Fruit fly (Drosophila melanogaster) whole organism, prepupa: ENCODE results near the gene btd.

Source experiments
- Blimp-1 ChIP-seq: fragments of 200-800 bp; sonication (Bioruptor generic); optimal IDR thresholded peaks from 3 replicates; lab custom pipeline; 2017; ENCODE audit warnings: missing biosample characterization, missing genetic modification characterization, mild to moderate bottlenecking, moderate library complexity, missing genetic modification reagents
- CG10631 ChIP-seq: fragments of 200-800 bp; sonication (Bioruptor generic); optimal IDR thresholded peaks from 2 replicates; lab custom pipeline; 2016; ENCODE audit warnings: missing biosample characterization, missing genetic modification characterization
- CG10669 ChIP-seq: fragments of 200-800 bp; sonication (Bioruptor generic); optimal IDR thresholded peaks from 3 replicates; lab custom pipeline; 2018; ENCODE audit warnings: missing biosample characterization, mild to moderate bottlenecking, missing genetic modification characterization, moderate library complexity
- CG11294 ChIP-seq: fragments of 200-800 bp; sonication (Bioruptor generic); IDR thresholded peaks from 2 replicates; pipeline ENCODE4 v1.3.6; 2022; ENCODE audit warnings: missing biosample characterization, missing genetic modification characterization
- CG11762 ChIP-seq: fragments of 200-800 bp; sonication (Bioruptor generic); optimal IDR thresholded peaks from 3 replicates; lab custom pipeline; 2016; ENCODE audit warnings: missing biosample characterization, missing genetic modification characterization; ENCODE audit not compliant: insufficient read depth
- CG15336 ChIP-seq: fragments of 200-800 bp; sonication (Bioruptor generic); IDR thresholded peaks from 2 replicates; pipeline ENCODE4 v1.3.6; 2022; ENCODE audit warnings: missing biosample characterization, missing genetic modification characterization
- CG1621 ChIP-seq: fragments of 200-800 bp; sonication (Bioruptor generic); optimal IDR thresholded peaks from 3 replicates; lab custom pipeline; 2018; ENCODE audit warnings: missing biosample characterization, mild to moderate bottlenecking, missing genetic modification characterization
- CG16779 ChIP-seq: fragments of 200-800 bp; sonication (Bioruptor generic); optimal IDR thresholded peaks from 3 replicates; lab custom pipeline; 2017; ENCODE audit warnings: missing biosample characterization, mild to moderate bottlenecking, missing genetic modification characterization
- CG3032 ChIP-seq: fragments of 200-800 bp; optimal IDR thresholded peaks from 2 replicates; lab custom pipeline; 2019; ENCODE audit warnings: missing biosample characterization, mild to moderate bottlenecking, missing genetic modification characterization, moderate library complexity
- CG31627 ChIP-seq: fragments of 200-800 bp; sonication (Bioruptor generic); optimal IDR thresholded peaks from 3 replicates; lab custom pipeline; 2016; ENCODE audit warnings: missing biosample characterization, missing genetic modification characterization
- CG32006 ChIP-seq: fragments of 200-800 bp; sonication (Bioruptor generic); optimal IDR thresholded peaks from 3 replicates; lab custom pipeline; 2017; ENCODE audit warnings: missing biosample characterization, mild to moderate bottlenecking, missing genetic modification characterization
- CG34406 ChIP-seq: fragments of 200-800 bp; sonication (Bioruptor generic); optimal IDR thresholded peaks from 3 replicates; lab custom pipeline; 2016; ENCODE audit warnings: missing biosample characterization, missing genetic modification characterization
- CG4318 ChIP-seq: fragments of 200-800 bp; sonication (Bioruptor generic); optimal IDR thresholded peaks from 3 replicates; lab custom pipeline; 2017; ENCODE audit warnings: missing biosample characterization, mild to moderate bottlenecking, missing genetic modification characterization
- CG6163 ChIP-seq: fragments of 200-800 bp; sonication (Bioruptor generic); IDR thresholded peaks from 3 replicates; pipeline ENCODE4 v1.3.6; 2022; ENCODE audit warnings: missing biosample characterization, missing genetic modification characterization
- CG6276 ChIP-seq: fragments of 200-800 bp; sonication (Bioruptor generic); optimal IDR thresholded peaks from 2 replicates; lab custom pipeline; 2017; ENCODE audit warnings: missing biosample characterization, mild to moderate bottlenecking, missing genetic modification characterization
- CG6792 ChIP-seq: fragments of 200-800 bp; sonication (Bioruptor generic); optimal IDR thresholded peaks from 3 replicates; lab custom pipeline; 2016; ENCODE audit warnings: missing biosample characterization, missing genetic modification characterization
- CG6808 ChIP-seq: fragments of 200-800 bp; sonication (Bioruptor generic); optimal IDR thresholded peaks from 3 replicates; lab custom pipeline; 2017; ENCODE audit warnings: missing biosample characterization, missing genetic modification characterization, mild to moderate bottlenecking, moderate library complexity, missing genetic modification reagents
- CG7368 ChIP-seq: fragments of 200-800 bp; sonication (Bioruptor generic); optimal IDR thresholded peaks from 3 replicates; lab custom pipeline; 2016; ENCODE audit warnings: missing biosample characterization, missing genetic modification characterization
- CG8119 ChIP-seq: fragments of 200-800 bp; sonication (Bioruptor generic); IDR thresholded peaks from 3 replicates; pipeline ENCODE4 v1.3.6; 2022; ENCODE audit warnings: missing biosample characterization, missing genetic modification characterization
- CG8319 ChIP-seq: fragments of 200-800 bp; sonication (Bioruptor generic); optimal IDR thresholded peaks from 3 replicates; lab custom pipeline; 2016; ENCODE audit warnings: missing biosample characterization, missing genetic modification characterization
- CG8632 ChIP-seq: fragments of 200-800 bp; sonication (Bioruptor generic); optimal IDR thresholded peaks from 3 replicates; lab custom pipeline; 2016; ENCODE audit warnings: missing biosample characterization, missing genetic modification characterization
- CG9139 ChIP-seq: fragments of 200-800 bp; sonication (Bioruptor generic); optimal IDR thresholded peaks from 3 replicates; lab custom pipeline; 2017; ENCODE audit warnings: missing biosample characterization, mild to moderate bottlenecking, missing genetic modification characterization
- Eip78C ChIP-seq: fragments of 200-800 bp; sonication (Bioruptor generic); peaks from one replicate; lab custom pipeline; 2016; ENCODE audit warnings: missing biosample characterization, missing genetic modification characterization
- Eip93F ChIP-seq: fragments of 200-800 bp; sonication (Bioruptor generic); optimal IDR thresholded peaks from 2 replicates; lab custom pipeline; 2016; ENCODE audit warnings: missing biosample characterization, mild to moderate bottlenecking, missing genetic modification characterization
- Ets21C ChIP-seq: fragments of 200-800 bp; sonication (Bioruptor generic); optimal IDR thresholded peaks from 3 replicates; lab custom pipeline; 2016; ENCODE audit warnings: missing biosample characterization, missing genetic modification characterization
- Ets96B ChIP-seq: fragments of 200-800 bp; optimal IDR thresholded peaks from 2 replicates; lab custom pipeline; 2019; ENCODE audit warnings: missing biosample characterization, mild to moderate bottlenecking, missing genetic modification characterization, moderate library complexity
- Gug ChIP-seq: fragments of 200-800 bp; sonication (Bioruptor generic); IDR thresholded peaks from 2 replicates; pipeline ENCODE4 v1.3.6; 2022; ENCODE audit warnings: missing biosample characterization, missing genetic modification characterization
- Hr38 ChIP-seq: sonication (Bioruptor generic); optimal IDR thresholded peaks from 2 replicates; lab custom pipeline; 2016; ENCODE audit warnings: missing biosample characterization, missing genetic modification characterization
- Hr39 ChIP-seq: fragments of 200-800 bp; sonication (Bioruptor generic); optimal IDR thresholded peaks from 2 replicates; lab custom pipeline; 2016; ENCODE audit warnings: missing biosample characterization, missing genetic modification characterization
- Lpt ChIP-seq: fragments of 200-800 bp; sonication (Bioruptor generic); optimal IDR thresholded peaks from 3 replicates; lab custom pipeline; 2016; ENCODE audit warnings: missing biosample characterization, missing genetic modification characterization
- OdsH ChIP-seq: fragments of 200-800 bp; sonication (Bioruptor generic); optimal IDR thresholded peaks from 3 replicates; lab custom pipeline; 2016; ENCODE audit warnings: missing biosample characterization, missing genetic modification characterization
- Smox ChIP-seq: fragments of 200-800 bp; sonication (Bioruptor generic); optimal IDR thresholded peaks from 3 replicates; lab custom pipeline; 2016; ENCODE audit warnings: missing biosample characterization, missing genetic modification characterization
- Sox102F ChIP-seq: fragments of 200-800 bp; sonication (Bioruptor generic); optimal IDR thresholded peaks from 2 replicates; lab custom pipeline; 2016; ENCODE audit warnings: missing biosample characterization, mild to moderate bottlenecking, missing genetic modification characterization
- Sox14 ChIP-seq: fragments of 200-800 bp; sonication (Bioruptor generic); optimal IDR thresholded peaks from 3 replicates; lab custom pipeline; 2016; ENCODE audit warnings: missing biosample characterization, missing genetic modification characterization
- Sox15 ChIP-seq: fragments of 200-800 bp; sonication (Bioruptor generic); optimal IDR thresholded peaks from 3 replicates; lab custom pipeline; 2016; ENCODE audit warnings: missing biosample characterization, missing genetic modification characterization
- achi ChIP-seq: fragments of 200-800 bp; sonication (Bioruptor generic); optimal IDR thresholded peaks from 3 replicates; lab custom pipeline; 2016; ENCODE audit warnings: missing biosample characterization, missing genetic modification characterization
- acj6 ChIP-seq: fragments of 200-800 bp; sonication (Bioruptor generic); optimal IDR thresholded peaks from 3 replicates; lab custom pipeline; 2016; ENCODE audit warnings: missing biosample characterization, missing genetic modification characterization
- cyc ChIP-seq: fragments of 200-800 bp; sonication (Bioruptor generic); optimal IDR thresholded peaks from 3 replicates; lab custom pipeline; 2016; ENCODE audit warnings: missing biosample characterization, missing genetic modification characterization
- dac ChIP-seq: fragments of 200-800 bp; sonication (Bioruptor generic); optimal IDR thresholded peaks from 2 replicates; lab custom pipeline; 2017; ENCODE audit warnings: missing biosample characterization, mild to moderate bottlenecking, missing genetic modification characterization
- dsx ChIP-seq: fragments of 200-800 bp; optimal IDR thresholded peaks from 3 replicates; lab custom pipeline; 2019; ENCODE audit warnings: missing biosample characterization, mild to moderate bottlenecking, missing genetic modification characterization, moderate library complexity; ENCODE audit not compliant: poor library complexity, severe bottlenecking
- eg ChIP-seq: fragments of 200-800 bp; sonication (Bioruptor generic); IDR thresholded peaks from 3 replicates; pipeline ENCODE4 v1.3.6; 2022; ENCODE audit warnings: missing biosample characterization, missing genetic modification characterization
- esn ChIP-seq: fragments of 200-800 bp; sonication (Bioruptor generic); optimal IDR thresholded peaks from 2 replicates; lab custom pipeline; 2016; ENCODE audit warnings: missing biosample characterization, mild to moderate bottlenecking, missing genetic modification characterization, moderate library complexity
- fd59A ChIP-seq: fragments of 200-800 bp; sonication (Bioruptor generic); optimal IDR thresholded peaks from 2 replicates; lab custom pipeline; 2017; ENCODE audit warnings: missing biosample characterization, mild to moderate bottlenecking, missing genetic modification characterization, missing genetic modification reagents
- fd85E ChIP-seq: fragments of 200-800 bp; sonication (Bioruptor generic); optimal IDR thresholded peaks from 3 replicates; lab custom pipeline; 2016; ENCODE audit warnings: missing biosample characterization, missing genetic modification characterization
- fkh ChIP-seq: fragments of 200-800 bp; sonication (Bioruptor generic); optimal IDR thresholded peaks from 3 replicates; lab custom pipeline; 2017; ENCODE audit warnings: missing biosample characterization, mild to moderate bottlenecking, missing genetic modification characterization, moderate library complexity
- lz ChIP-seq: fragments of 200-800 bp; sonication (Bioruptor generic); optimal IDR thresholded peaks from 3 replicates; lab custom pipeline; 2016; ENCODE audit warnings: missing biosample characterization, missing genetic modification characterization
- net ChIP-seq: fragments of 200-800 bp; sonication (Bioruptor generic); optimal IDR thresholded peaks from 3 replicates; lab custom pipeline; 2016; ENCODE audit warnings: missing biosample characterization, missing genetic modification characterization
- pdm3 ChIP-seq: fragments of 200-800 bp; sonication (Bioruptor generic); optimal IDR thresholded peaks from 3 replicates; lab custom pipeline; 2016; ENCODE audit warnings: missing biosample characterization, missing genetic modification characterization
- spab ChIP-seq: fragments of 200-800 bp; sonication (Bioruptor generic); optimal IDR thresholded peaks from 2 replicates; lab custom pipeline; 2017; ENCODE audit warnings: missing biosample characterization, mild to moderate bottlenecking, missing genetic modification characterization, missing genetic modification reagents
- ss ChIP-seq, 2 experiments: fragments of 200-800 bp; sonication (Bioruptor generic); optimal IDR thresholded peaks; 2 replicates in 1 of 2; 3 replicates in 1 of 2; lab custom pipeline; 2017 to 2018; ENCODE audit warnings: mild to moderate bottlenecking in 2 of 2, missing biosample characterization in 2 of 2, missing genetic modification characterization in 2 of 2, moderate library complexity in 1 of 2
- svp ChIP-seq: fragments of 200-800 bp; sonication (Bioruptor generic); peaks from one replicate; lab custom pipeline; 2016; ENCODE audit warnings: missing biosample characterization, missing genetic modification characterization
- topi ChIP-seq: fragments of 200-800 bp; sonication (Bioruptor generic); optimal IDR thresholded peaks from 3 replicates; lab custom pipeline; 2016; ENCODE audit warnings: missing biosample characterization, missing genetic modification characterization
- vri ChIP-seq: fragments of 200-800 bp; sonication (Bioruptor generic); optimal IDR thresholded peaks from 3 replicates; lab custom pipeline; 2016; ENCODE audit warnings: missing biosample characterization, mild to moderate bottlenecking, missing genetic modification characterization

Gene btd

DNA sequence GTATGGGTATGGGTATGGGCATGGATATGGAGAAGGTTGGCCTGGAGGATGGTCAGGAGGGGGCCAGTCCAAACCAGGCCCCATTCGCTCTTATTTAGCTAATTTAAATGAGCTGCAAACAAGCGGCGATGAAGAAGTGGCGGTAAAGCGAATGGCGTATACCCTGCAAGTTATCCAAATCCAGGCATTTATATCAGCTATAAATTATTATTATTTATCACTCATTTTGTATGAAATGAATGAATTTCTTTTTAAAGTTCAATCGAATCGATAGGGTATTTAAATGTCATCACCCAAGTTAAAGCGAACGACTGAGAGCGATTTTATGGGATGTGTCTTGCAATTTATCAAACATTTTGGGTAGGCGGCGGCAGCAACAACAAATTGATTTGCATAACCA lies 48.1 kb downstream of the btd start:
- no peak for TF ChIP-seq fd85E (GFP tag; lab: Kevin White, UChicago)
- TF ChIP-seq CG10631 (GFP tag; lab: Kevin White, UChicago) = peak; percentile 1
- no peak for TF ChIP-seq Gug (GFP tag; lab: Robert Waterston, UW)
- TF ChIP-seq CG3032 (tag; lab: Kevin White, UChicago) = no peak
- TF ChIP-seq CG16779 = no peak
- no peak for TF ChIP-seq Blimp-1
- no peak for TF ChIP-seq dac (GFP tag; lab: Kevin White, UChicago)
- TF ChIP-seq esn (GFP tag; lab: Kevin White, UChicago) = peak; percentile 23
- peak; percentile 65 for TF ChIP-seq svp
- TF ChIP-seq CG1621 (tag; lab: Kevin White, UChicago) = no peak
- TF ChIP-seq CG31627 = peak; percentile 24
- TF ChIP-seq cyc (GFP tag; lab: Kevin White, UChicago) = peak; percentile 21
- no peak for TF ChIP-seq CG4318
- no peak for TF ChIP-seq Sox14 (GFP tag; lab: Kevin White, UChicago)
- TF ChIP-seq CG11762 = no peak
- no peak for TF ChIP-seq Eip93F
- no peak for TF ChIP-seq acj6 (GFP tag; lab: Kevin White, UChicago)
- TF ChIP-seq CG6276 (GFP tag; lab: Kevin White, UChicago) = no peak
- no peak for TF ChIP-seq achi (GFP tag; lab: Kevin White, UChicago)
- TF ChIP-seq OdsH (GFP tag; lab: Kevin White, UChicago) = no peak
- TF ChIP-seq Lpt (GFP tag; lab: Kevin White, UChicago) = no peak
- TF ChIP-seq CG34406 (GFP tag; lab: Kevin White, UChicago) = no peak
- peak; percentile 28 for TF ChIP-seq topi (GFP tag; lab: Kevin White, UChicago)
- no peak for TF ChIP-seq net (GFP tag; lab: Kevin White, UChicago)
- peak; percentile 28; the same call in 1 of the 2 replicates for TF ChIP-seq CG15336 (GFP tag; lab: Robert Waterston, UW)
- TF ChIP-seq vri (GFP tag; lab: Kevin White, UChicago) = peak; percentile 15
- peak; percentile 71 for TF ChIP-seq Eip78C (GFP tag; lab: Kevin White, UChicago)
- no peak for TF ChIP-seq Hr38 (GFP tag; lab: Kevin White, UChicago)
- TF ChIP-seq ss (GFP tag; optimal IDR thresholded peaks at IDR 0.05; lab: Kevin White, UChicago) = no peak
- no peak for TF ChIP-seq Sox15 (GFP tag; lab: Kevin White, UChicago)
- TF ChIP-seq CG8119 (GFP tag; lab: Robert Waterston, UW) = no peak
- TF ChIP-seq CG6792 (GFP tag; lab: Kevin White, UChicago) = no peak
- TF ChIP-seq Sox102F (GFP tag; lab: Kevin White, UChicago) = peak; percentile 34
- TF ChIP-seq CG9139 = no peak
- no peak for TF ChIP-seq dsx (GFP tag; lab: Kevin White, UChicago)
- TF ChIP-seq CG32006 (GFP tag; lab: Kevin White, UChicago) = no peak
- TF ChIP-seq Ets96B (tag; lab: Kevin White, UChicago) = peak; percentile 1
- TF ChIP-seq Smox (GFP tag; lab: Kevin White, UChicago) = peak; percentile 25
- no peak for TF ChIP-seq spab (GFP tag; lab: Kevin White, UChicago)
- no peak for TF ChIP-seq lz
- no peak for TF ChIP-seq Ets21C (GFP tag; lab: Kevin White, UChicago)
- no peak for TF ChIP-seq CG6808
- no peak for TF ChIP-seq CG10669
- TF ChIP-seq CG8632 (GFP tag; lab: Kevin White, UChicago) = no peak
- TF ChIP-seq CG11294 (GFP tag; lab: Robert Waterston, UW) = no peak
- TF ChIP-seq CG7368 (GFP tag; lab: Kevin White, UChicago) = no peak
- peak; percentile 11 for TF ChIP-seq pdm3 (GFP tag; lab: Kevin White, UChicago)
- no peak for TF ChIP-seq fd59A (GFP tag; lab: Kevin White, UChicago)
- no peak for TF ChIP-seq eg (GFP tag; lab: Robert Waterston, UW)
- TF ChIP-seq CG6163 (GFP tag; lab: Robert Waterston, UW) = no peak
- no peak for TF ChIP-seq fkh
- TF ChIP-seq CG8319 = no peak
- peak; percentile 10 for TF ChIP-seq Hr39
